Worm (Caenorhabditis elegans) whole organism, mixed stage, embryonic: ENCODE data around the gene msp-76.
A peak's percentile ranks its signal among the peaks of the same experiment; 100 is the strongest.

ENCODE experiments used
- bed-3 ChIP-seq: fragments of 200-800 bp; sonication (Bioruptor generic); optimal IDR thresholded peaks from 3 replicates; lab custom pipeline; 2018; ENCODE audit warnings: mild to moderate bottlenecking, missing genetic modification characterization, moderate library complexity, missing compliant biosample characterization
- blmp-1 ChIP-seq: fragments of 150-350 bp; optimal IDR thresholded peaks from 2 replicates; lab custom pipeline; 2014; ENCODE audit warnings: missing biosample characterization, missing genetic modification characterization
- ceh-39 ChIP-seq: fragments of 150-350 bp; optimal IDR thresholded peaks from 2 replicates; lab custom pipeline; 2014; ENCODE audit warnings: missing biosample characterization, missing genetic modification characterization
- ceh-43 ChIP-seq: fragments of 200-800 bp; sonication (Bioruptor generic); optimal IDR thresholded peaks from 2 replicates; lab custom pipeline; 2018; ENCODE audit warnings: mild to moderate bottlenecking, missing genetic modification characterization, moderate library complexity, missing compliant biosample characterization
- ceh-83 ChIP-seq: fragments of 200-800 bp; sonication (Bioruptor generic); optimal IDR thresholded peaks from 2 replicates; lab custom pipeline; 2018; ENCODE audit warnings: mild to moderate bottlenecking, missing genetic modification characterization, missing compliant biosample characterization
- cnd-1 ChIP-seq: fragments of 200-800 bp; sonication (Bioruptor generic); optimal IDR thresholded peaks from 2 replicates; lab custom pipeline; 2018; ENCODE audit warnings: mild to moderate bottlenecking, missing genetic modification characterization, missing compliant biosample characterization
- elt-1 ChIP-seq: sonication (generic microtip); optimal IDR thresholded peaks from 2 replicates; lab custom pipeline; 2017; ENCODE audit warnings: missing genetic modification characterization, mild to moderate bottlenecking, missing compliant biosample characterization, antibody characterized with exemption, moderate library complexity, borderline replicate concordance; ENCODE audit not compliant: insufficient read depth
- elt-3 ChIP-seq: fragments of 150-350 bp; optimal IDR thresholded peaks from 2 replicates; lab custom pipeline; 2014; ENCODE audit warnings: missing biosample characterization, missing genetic modification characterization
- ham-2 ChIP-seq: fragments of 200-800 bp; sonication (Bioruptor generic); optimal IDR thresholded peaks from 2 replicates; lab custom pipeline; 2018; ENCODE audit warnings: mild to moderate bottlenecking, missing genetic modification characterization, missing compliant biosample characterization
- hlh-1 ChIP-seq: fragments of 150-350 bp; optimal IDR thresholded peaks from 2 replicates; lab custom pipeline; 2014; ENCODE audit warnings: missing biosample characterization, missing genetic modification reagents, missing genetic modification characterization
- lin-32 ChIP-seq: fragments of 200-800 bp; sonication (Bioruptor generic); optimal IDR thresholded peaks from 2 replicates; lab custom pipeline; 2018; ENCODE audit warnings: mild to moderate bottlenecking, missing genetic modification characterization, missing compliant biosample characterization
- lsy-2 ChIP-seq: fragments of 150-350 bp; optimal IDR thresholded peaks from 2 replicates; lab custom pipeline; 2014; ENCODE audit warnings: missing biosample characterization, missing genetic modification characterization
- mab-5 ChIP-seq: fragments of 150-350 bp; optimal IDR thresholded peaks from 2 replicates; lab custom pipeline; 2014; ENCODE audit warnings: missing biosample characterization, missing genetic modification characterization
- mls-2 ChIP-seq: sonication (generic microtip); optimal IDR thresholded peaks from 2 replicates; lab custom pipeline; 2016; ENCODE audit warnings: mild to moderate bottlenecking, missing genetic modification characterization, moderate library complexity, missing compliant biosample characterization
- nhr-12 ChIP-seq: fragments of 150-350 bp; optimal IDR thresholded peaks from 2 replicates; lab custom pipeline; 2014; ENCODE audit warnings: missing biosample characterization, missing genetic modification characterization
- nhr-2 ChIP-seq: fragments of 150-350 bp; optimal IDR thresholded peaks from 2 replicates; lab custom pipeline; 2014; ENCODE audit warnings: missing biosample characterization, missing genetic modification characterization
- nhr-237 ChIP-seq: fragments of 150-350 bp; optimal IDR thresholded peaks from 2 replicates; lab custom pipeline; 2014; ENCODE audit warnings: missing biosample characterization, missing genetic modification characterization
- nhr-28 ChIP-seq: fragments of 150-350 bp; optimal IDR thresholded peaks from 2 replicates; lab custom pipeline; 2014; ENCODE audit warnings: missing biosample characterization, missing genetic modification characterization
- nhr-76 ChIP-seq: sonication (generic microtip); optimal IDR thresholded peaks from 2 replicates; lab custom pipeline; 2017; ENCODE audit warnings: missing biosample characterization, missing genetic modification characterization
- pha-4 ChIP-seq: fragments of 150-350 bp; optimal IDR thresholded peaks from 2 replicates; lab custom pipeline; 2018; ENCODE audit warnings: missing biosample characterization, missing genetic modification reagents, missing genetic modification characterization
- sem-2 ChIP-seq: fragments of 200-800 bp; sonication (Bioruptor generic); optimal IDR thresholded peaks from 2 replicates; lab custom pipeline; 2018; ENCODE audit warnings: mild to moderate bottlenecking, missing genetic modification characterization, missing compliant biosample characterization
- snpc-4 ChIP-seq: fragments of 150-350 bp; optimal IDR thresholded peaks from 2 replicates; lab custom pipeline; 2014; ENCODE audit warnings: missing biosample characterization, missing genetic modification characterization
- sptf-1 ChIP-seq: sonication (generic microtip); optimal IDR thresholded peaks from 2 replicates; lab custom pipeline; 2017; ENCODE audit warnings: mild to moderate bottlenecking, missing genetic modification characterization, moderate library complexity, missing compliant biosample characterization
- tbx-8 ChIP-seq: fragments of 200-800 bp; sonication (Bioruptor generic); optimal IDR thresholded peaks from 2 replicates; lab custom pipeline; 2018; ENCODE audit warnings: mild to moderate bottlenecking, missing genetic modification characterization, moderate library complexity, missing compliant biosample characterization
- unc-120 ChIP-seq: sonication (generic microtip); optimal IDR thresholded peaks from 2 replicates; lab custom pipeline; 2017; ENCODE audit warnings: missing genetic modification characterization, missing compliant biosample characterization; ENCODE audit not compliant: poor library complexity, severe bottlenecking
- unc-39 ChIP-seq: fragments of 150-350 bp; optimal IDR thresholded peaks from 2 replicates; lab custom pipeline; 2014; ENCODE audit warnings: missing biosample characterization, missing genetic modification characterization
- zip-8 ChIP-seq: fragments of 150-350 bp; optimal IDR thresholded peaks from 2 replicates; lab custom pipeline; 2014; ENCODE audit warnings: missing biosample characterization, missing genetic modification characterization
- ztf-11 ChIP-seq: fragments of 150-350 bp; optimal IDR thresholded peaks from 2 replicates; lab custom pipeline; 2014; ENCODE audit warnings: missing biosample characterization, missing genetic modification characterization

Gene msp-76

ce11 chrIV:9668103-9668672 lies 20.6 kb upstream of the msp-76 start:
- TF ChIP-seq lin-32 (GFP tag; lab: Kevin White, UChicago) (no peak), mls-2 (no peak), ceh-43 (GFP tag; lab: Kevin White, UChicago) (no peak), snpc-4 (tag; lab: Kevin White, UChicago) (no peak), hlh-1 (tag; lab: Kevin White, UChicago) (no peak)

- TF ChIP-seq sem-2 (no peak), pha-4 (tag; lab: Kevin White, UChicago) (no peak), nhr-12 (tag; lab: Kevin White, UChicago) (no peak), ceh-39 (tag; lab: Kevin White, UChicago) (no peak), bed-3 (GFP tag; lab: Kevin White, UChicago) (no peak), blmp-1 (no peak), zip-8 (tag; lab: Kevin White, UChicago) (no peak), hlh-1 (tag; lab: Kevin White, UChicago) (no peak), elt-1 (tag; lab: Kevin White, UChicago) (no peak), mab-5 (no peak)
Observed at ce11 chrIV:9669969-9670368, 18.8 kb upstream of the msp-76 start.

- no peak for TF ChIP-seq blmp-1
- peak; percentile 7 for TF ChIP-seq hlh-1 (tag; lab: Kevin White, UChicago)
Observed at ce11 chrIV:9671001-9671652, 17.7 kb upstream of the msp-76 start.

- TF ChIP-seq unc-39 (tag; lab: Kevin White, UChicago) (no peak), hlh-1 (tag; lab: Kevin White, UChicago) (no peak), elt-1 (tag; lab: Kevin White, UChicago) (no peak), cnd-1 (tag; lab: Kevin White, UChicago) (no peak), sptf-1 (tag; lab: Kevin White, UChicago) (no peak), tbx-8 (GFP tag; lab: Kevin White, UChicago) (no peak), nhr-28 (tag; lab: Kevin White, UChicago) (no peak), ham-2 (GFP tag; lab: Kevin White, UChicago) (no peak), mab-5 (no peak), elt-3 (tag; lab: Kevin White, UChicago) (no peak), zip-8 (tag; lab: Kevin White, UChicago) (no peak), lsy-2 (tag; lab: Kevin White, UChicago) (no peak), sem-2 (no peak), unc-120 (tag; lab: Kevin White, UChicago) (no peak), nhr-76 (no peak), blmp-1 (no peak), ztf-11 (tag; lab: Kevin White, UChicago) (no peak)
Observed at ce11 chrIV:9672434-9672833, 16.4 kb upstream of the msp-76 start.

- TF ChIP-seq nhr-237 (no peak), hlh-1 (tag; lab: Kevin White, UChicago) (no peak), nhr-12 (tag; lab: Kevin White, UChicago) (no peak), elt-1 (tag; lab: Kevin White, UChicago) (no peak), bed-3 (GFP tag; lab: Kevin White, UChicago) (no peak), mls-2 (no peak), mab-5 (no peak), nhr-2 (tag; lab: Kevin White, UChicago) (no peak), ceh-39 (tag; lab: Kevin White, UChicago) (no peak), blmp-1 (no peak), sem-2 (no peak), elt-3 (tag; lab: Kevin White, UChicago) (no peak), ztf-11 (tag; lab: Kevin White, UChicago) (no peak), ceh-83 (GFP tag; lab: Kevin White, UChicago) (no peak), ceh-43 (GFP tag; lab: Kevin White, UChicago) (no peak)
Observed at ce11 chrIV:9673206-9673605, 15.6 kb upstream of the msp-76 start.
